Fruit fly (Drosophila melanogaster) whole organism: ENCODE results near the gene CG43373.

Source experiments
- CG8478 ChIP-seq: fragments of >200 bp; optimal IDR thresholded peaks from 2 replicates; lab custom pipeline; 2018; ENCODE audit warnings: inconsistent platforms
- Dll ChIP-seq: fragments of >200 bp; optimal IDR thresholded peaks from 2 replicates; lab custom pipeline; 2017
- EcR ChIP-seq, 2 experiments: fragments of >200 bp; optimal IDR thresholded peaks; 2 replicates each; lab custom pipeline; 2017; ENCODE audit warnings: missing biosample characterization in 2 of 2, missing genetic modification characterization in 2 of 2, missing genetic modification reagents in 2 of 2
- pan ChIP-seq: fragments of >200 bp; optimal IDR thresholded peaks from 2 replicates; lab custom pipeline; 2017
- psq ChIP-seq: fragments of >200 bp; optimal IDR thresholded peaks from 2 replicates; lab custom pipeline; 2017
- usp ChIP-seq: fragments of >200 bp; optimal IDR thresholded peaks from 2 replicates; lab custom pipeline; 2017; ENCODE audit warnings: missing biosample characterization, missing genetic modification characterization, mixed read lengths

dm6 chr3L:16493717-16494116 is 49.5 kb downstream of the CG43373 start:
- TF ChIP-seq usp (GFP tag; lab: Kevin White, UChicago) (no peak), CG8478 (no peak), psq (no peak), Dll (no peak), pan (lab: Kevin White, UChicago) (no peak), EcR (GFP tag; optimal IDR thresholded peaks at IDR 0.05; lab: Kevin White, UChicago) (no peak)
